Fruit fly (Drosophila melanogaster) whole organism: ENCODE measurements around the gene CG16719.

Source experiments
- CG8478 ChIP-seq: fragments of >200 bp; optimal IDR thresholded peaks from 2 replicates; lab custom pipeline; 2018; ENCODE audit warnings: inconsistent platforms
- EcR ChIP-seq, 2 experiments: fragments of >200 bp; optimal IDR thresholded peaks; 2 replicates each; lab custom pipeline; 2017; ENCODE audit warnings: missing biosample characterization in 2 of 2, missing genetic modification characterization in 2 of 2, missing genetic modification reagents in 2 of 2
- psq ChIP-seq: fragments of >200 bp; optimal IDR thresholded peaks from 2 replicates; lab custom pipeline; 2017

dm6 chr3L:9723108-9723507 lies 38.1 kb downstream of the CG16719 start, which contains the start of the genes nbs and defl:
- TF ChIP-seq CG8478 (lab: Kevin White, UChicago) (no peak), EcR (GFP tag; optimal IDR thresholded peaks at IDR 0.05; lab: Kevin White, UChicago) (no peak), psq (lab: Kevin White, UChicago) (no peak)
